Worm (Caenorhabditis elegans) whole organism, mixed stage, embryonic: ENCODE data around the gene dcaf-1.

ENCODE experiments used
- blmp-1 ChIP-seq: fragments of 150-350 bp; optimal IDR thresholded peaks from 2 replicates; lab custom pipeline; 2014; ENCODE audit warnings: missing biosample characterization, missing genetic modification characterization
- ceh-39 ChIP-seq: fragments of 150-350 bp; optimal IDR thresholded peaks from 2 replicates; lab custom pipeline; 2014; ENCODE audit warnings: missing biosample characterization, missing genetic modification characterization
- ceh-43 ChIP-seq: fragments of 200-800 bp; sonication (Bioruptor generic); optimal IDR thresholded peaks from 2 replicates; lab custom pipeline; 2018; ENCODE audit warnings: mild to moderate bottlenecking, missing genetic modification characterization, moderate library complexity, missing compliant biosample characterization
- elt-1 ChIP-seq: sonication (generic microtip); optimal IDR thresholded peaks from 2 replicates; lab custom pipeline; 2017; ENCODE audit warnings: missing genetic modification characterization, mild to moderate bottlenecking, missing compliant biosample characterization, antibody characterized with exemption, moderate library complexity, borderline replicate concordance; ENCODE audit not compliant: insufficient read depth
- flh-1 ChIP-seq: fragments of 200-800 bp; sonication (Bioruptor generic); optimal IDR thresholded peaks from 2 replicates; lab custom pipeline; 2018; ENCODE audit warnings: mild to moderate bottlenecking, missing genetic modification characterization, moderate library complexity, missing compliant biosample characterization
- lsy-2 ChIP-seq: fragments of 150-350 bp; optimal IDR thresholded peaks from 2 replicates; lab custom pipeline; 2014; ENCODE audit warnings: missing biosample characterization, missing genetic modification characterization
- mab-5 ChIP-seq: fragments of 150-350 bp; optimal IDR thresholded peaks from 2 replicates; lab custom pipeline; 2014; ENCODE audit warnings: missing biosample characterization, missing genetic modification characterization
- nhr-12 ChIP-seq: fragments of 150-350 bp; optimal IDR thresholded peaks from 2 replicates; lab custom pipeline; 2014; ENCODE audit warnings: missing biosample characterization, missing genetic modification characterization
- nhr-237 ChIP-seq: fragments of 150-350 bp; optimal IDR thresholded peaks from 2 replicates; lab custom pipeline; 2014; ENCODE audit warnings: missing biosample characterization, missing genetic modification characterization
- nhr-76 ChIP-seq: sonication (generic microtip); optimal IDR thresholded peaks from 2 replicates; lab custom pipeline; 2017; ENCODE audit warnings: missing biosample characterization, missing genetic modification characterization
- pha-4 ChIP-seq: fragments of 150-350 bp; optimal IDR thresholded peaks from 2 replicates; lab custom pipeline; 2018; ENCODE audit warnings: missing biosample characterization, missing genetic modification reagents, missing genetic modification characterization
- sem-2 ChIP-seq: fragments of 200-800 bp; sonication (Bioruptor generic); optimal IDR thresholded peaks from 2 replicates; lab custom pipeline; 2018; ENCODE audit warnings: mild to moderate bottlenecking, missing genetic modification characterization, missing compliant biosample characterization
- snpc-4 ChIP-seq: fragments of 150-350 bp; optimal IDR thresholded peaks from 2 replicates; lab custom pipeline; 2014; ENCODE audit warnings: missing biosample characterization, missing genetic modification characterization
- unc-62 ChIP-seq: fragments of 150-350 bp; optimal IDR thresholded peaks from 2 replicates; lab custom pipeline; 2014; ENCODE audit warnings: missing biosample characterization, missing genetic modification reagents, missing genetic modification characterization

DNA sequence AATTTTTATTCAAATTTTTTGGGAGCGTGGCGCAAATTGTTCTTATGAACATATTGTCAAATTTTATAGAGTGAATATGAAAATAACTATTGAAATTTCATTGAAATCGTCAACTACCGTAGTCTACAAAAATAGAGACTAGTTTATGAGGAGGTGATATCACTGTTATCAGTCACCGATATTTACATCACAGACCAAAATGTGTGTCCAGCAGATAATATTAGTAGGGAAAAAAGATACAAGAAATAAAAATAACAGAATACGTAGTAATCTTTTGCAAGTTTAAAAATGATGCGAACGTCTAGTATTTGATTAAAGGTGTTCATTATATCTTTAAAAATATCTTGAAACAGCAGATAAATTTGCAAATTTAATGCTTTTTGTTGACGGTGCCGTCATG lies 27.2 kb downstream of the dcaf-1 start:
- TF ChIP-seq lsy-2 (tag; lab: Kevin White, UChicago) (no peak), snpc-4 (tag; lab: Kevin White, UChicago) (no peak), unc-62 (GFP tag; lab: Kevin White, UChicago) (no peak), ceh-43 (GFP tag; lab: Kevin White, UChicago) (no peak), flh-1 (no peak), nhr-12 (tag; lab: Kevin White, UChicago) (no peak), ceh-39 (no peak), nhr-76 (tag; lab: Kevin White, UChicago) (no peak), pha-4 (tag; lab: Kevin White, UChicago) (no peak), mab-5 (tag; lab: Kevin White, UChicago) (no peak), blmp-1 (tag; lab: Kevin White, UChicago) (no peak), sem-2 (GFP tag; lab: Kevin White, UChicago) (no peak), elt-1 (no peak), nhr-237 (tag; lab: Kevin White, UChicago) (no peak)
